Worm (Caenorhabditis elegans) whole organism, early embryonic: ENCODE data around the gene F43G6.7.

Experiments
- B0310.2 ChIP-seq: sonication (generic microtip); optimal IDR thresholded peaks from 2 replicates; lab custom pipeline; 2016; ENCODE audit warnings: mild to moderate bottlenecking, missing genetic modification characterization, missing compliant biosample characterization
- F13C5.2 ChIP-seq: sonication (generic microtip); optimal IDR thresholded peaks from 2 replicates; lab custom pipeline; 2017; ENCODE audit warnings: mild to moderate bottlenecking, missing genetic modification characterization, inconsistent platforms, missing compliant biosample characterization
- aly-1 ChIP-seq: sonication (generic microtip); optimal IDR thresholded peaks from 2 replicates; lab custom pipeline; 2016; ENCODE audit warnings: missing genetic modification characterization, missing compliant biosample characterization
- ama-1 ChIP-seq: fragments of 150-350 bp; optimal IDR thresholded peaks from 2 replicates; lab custom pipeline; 2014
- ceh-13 ChIP-seq: fragments of 200-800 bp; sonication (Bioruptor generic); optimal IDR thresholded peaks from 2 replicates; lab custom pipeline; 2018; ENCODE audit warnings: mild to moderate bottlenecking, missing genetic modification characterization, missing compliant biosample characterization
- ceh-36 ChIP-seq: sonication (generic microtip); optimal IDR thresholded peaks from 2 replicates; lab custom pipeline; 2016; ENCODE audit warnings: missing genetic modification characterization, inconsistent platforms, missing compliant biosample characterization
- ets-7 ChIP-seq: sonication (generic microtip); optimal IDR thresholded peaks from 2 replicates; lab custom pipeline; 2016; ENCODE audit warnings: missing genotype, missing genetic modification characterization, missing compliant biosample characterization
- flt-1 ChIP-seq: fragments of 200-800 bp; sonication (Bioruptor generic); IDR thresholded peaks from 2 replicates; pipeline ENCODE4 v1.3.6; 2022; ENCODE audit warnings: missing genetic modification characterization, missing compliant biosample characterization
- hmbx-1 ChIP-seq: sonication (generic microtip); optimal IDR thresholded peaks from 2 replicates; lab custom pipeline; 2016; ENCODE audit warnings: mild to moderate bottlenecking, missing genetic modification characterization, missing compliant biosample characterization
- hmg-4 ChIP-seq: fragments of 200-800 bp; sonication (Bioruptor generic); optimal IDR thresholded peaks from 2 replicates; lab custom pipeline; 2018; ENCODE audit warnings: mild to moderate bottlenecking, missing genetic modification characterization, missing compliant biosample characterization
- hnd-1 ChIP-seq: sonication (generic microtip); optimal IDR thresholded peaks from 2 replicates; lab custom pipeline; 2016; ENCODE audit warnings: missing genetic modification characterization, missing compliant biosample characterization
- pes-1 ChIP-seq: fragments of 200-800 bp; sonication (Bioruptor generic); IDR thresholded peaks from 2 replicates; pipeline ENCODE4 v1.3.6; 2022; ENCODE audit warnings: missing genetic modification reagents, missing genetic modification characterization, missing compliant biosample characterization
- scrt-1 ChIP-seq: fragments of 200-800 bp; sonication (Bioruptor generic); IDR thresholded peaks from 2 replicates; pipeline ENCODE4 v1.3.6; 2022; ENCODE audit warnings: missing genetic modification characterization, missing compliant biosample characterization
- sea-1 ChIP-seq: fragments of 200-800 bp; sonication (Bioruptor generic); conservative IDR thresholded peaks from 2 replicates; pipeline ENCODE4 v1.3.6; 2022; ENCODE audit warnings: missing genetic modification characterization, missing compliant biosample characterization
- tbx-11 ChIP-seq: fragments of 200-800 bp; sonication (Bioruptor generic); IDR thresholded peaks from 2 replicates; pipeline ENCODE4 v1.3.6; 2022; ENCODE audit warnings: missing genetic modification characterization, missing compliant biosample characterization
- tbx-37 ChIP-seq: fragments of 200-800 bp; sonication (Bioruptor generic); conservative IDR thresholded peaks from 2 replicates; pipeline ENCODE4 v1.3.6; 2022; ENCODE audit warnings: missing genetic modification reagents, missing genetic modification characterization, missing compliant biosample characterization
- tra-4 ChIP-seq: sonication (generic microtip); optimal IDR thresholded peaks from 2 replicates; lab custom pipeline; 2017; ENCODE audit warnings: missing genetic modification characterization, missing compliant biosample characterization

F43G6.7 gene

ce11 chrII:11810436-11810835 lies at the start of gene F43G6.7:
Gene F43G6.7 (plus strand): TSS chrII:11810790.
- TF ChIP-seq ets-7 (tag; lab: Kevin White, UChicago) = no peak
- no peak for TF ChIP-seq hmbx-1 (tag; lab: Kevin White, UChicago)
- no peak for TF ChIP-seq B0310.2 (tag; lab: Kevin White, UChicago)
- TF ChIP-seq scrt-1 (GFP tag; lab: Robert Waterston, UW) = no peak
- no peak for TF ChIP-seq flt-1 (GFP tag; lab: Robert Waterston, UW)
- no peak for TF ChIP-seq hmg-4 (GFP tag; lab: Kevin White, UChicago)
- TF ChIP-seq tbx-37 (GFP tag; lab: Robert Waterston, UW) = no peak
- no peak for TF ChIP-seq sea-1 (GFP tag; lab: Robert Waterston, UW)
- TF ChIP-seq F13C5.2 (tag; lab: Kevin White, UChicago) = no peak
- no peak for TF ChIP-seq ama-1
- TF ChIP-seq ceh-36 (tag; lab: Kevin White, UChicago) = no peak
- TF ChIP-seq tbx-11 (GFP tag; lab: Robert Waterston, UW) = no peak

- TF ChIP-seq sea-1 (GFP tag; lab: Robert Waterston, UW) (0 out of 2 replicates have a peak, but pooled peaks have one; percentile 65), ceh-13 (GFP tag; lab: Kevin White, UChicago) (no peak)
These were observed 48.6 kb upstream of the F43G6.7 start for ce11 chrII:11761806-11762512.

- TF ChIP-seq ceh-36 (tag; lab: Kevin White, UChicago) (no peak), ets-7 (tag; lab: Kevin White, UChicago) (no peak), hnd-1 (tag; lab: Kevin White, UChicago) (no peak), B0310.2 (tag; lab: Kevin White, UChicago) (no peak), ama-1 (no peak), hmg-4 (GFP tag; lab: Kevin White, UChicago) (no peak), scrt-1 (GFP tag; lab: Robert Waterston, UW) (no peak), ceh-13 (GFP tag; lab: Kevin White, UChicago) (no peak), aly-1 (tag; lab: Kevin White, UChicago) (no peak), tbx-11 (GFP tag; lab: Robert Waterston, UW) (no peak), tbx-37 (GFP tag; lab: Robert Waterston, UW) (no peak), flt-1 (GFP tag; lab: Robert Waterston, UW) (no peak), tra-4 (tag; lab: Kevin White, UChicago) (no peak), pes-1 (GFP tag; lab: Robert Waterston, UW) (no peak)
These were observed 45.0 kb upstream of the F43G6.7 start for ce11 chrII:11765506-11766152.

ce11 chrII:11766472-11766871 lies 44.1 kb upstream of the F43G6.7 start, which contains the start of gene F44E5.2:
Gene F44E5.2 (plus strand): TSS chrII:11766772.
- TF ChIP-seq ceh-13 (GFP tag; lab: Kevin White, UChicago) = no peak
- TF ChIP-seq tbx-11 (GFP tag; lab: Robert Waterston, UW) = no peak
- no peak for TF ChIP-seq flt-1 (GFP tag; lab: Robert Waterston, UW)
- no peak for TF ChIP-seq ets-7 (tag; lab: Kevin White, UChicago)
- TF ChIP-seq pes-1 (GFP tag; lab: Robert Waterston, UW) = no peak
- no peak for TF ChIP-seq hmg-4 (GFP tag; lab: Kevin White, UChicago)
- TF ChIP-seq aly-1 (tag; lab: Kevin White, UChicago) = no peak
- TF ChIP-seq ama-1 = no peak
- no peak for TF ChIP-seq B0310.2 (tag; lab: Kevin White, UChicago)
- TF ChIP-seq hmbx-1 (tag; lab: Kevin White, UChicago) = no peak
- TF ChIP-seq ceh-36 (tag; lab: Kevin White, UChicago) = no peak

- no peak for TF ChIP-seq B0310.2 (tag; lab: Kevin White, UChicago)
- TF ChIP-seq F13C5.2 (tag; lab: Kevin White, UChicago) = no peak
- TF ChIP-seq hmbx-1 (tag; lab: Kevin White, UChicago) = no peak
- no peak for TF ChIP-seq pes-1 (GFP tag; lab: Robert Waterston, UW)
- no peak for TF ChIP-seq hmg-4 (GFP tag; lab: Kevin White, UChicago)
- no peak for TF ChIP-seq tbx-37 (GFP tag; lab: Robert Waterston, UW)
- no peak for TF ChIP-seq ama-1
- no peak for TF ChIP-seq hnd-1 (tag; lab: Kevin White, UChicago)
- TF ChIP-seq tbx-11 (GFP tag; lab: Robert Waterston, UW) = no peak
- no peak for TF ChIP-seq ets-7 (tag; lab: Kevin White, UChicago)
- no peak for TF ChIP-seq aly-1 (tag; lab: Kevin White, UChicago)
- TF ChIP-seq sea-1 (GFP tag; lab: Robert Waterston, UW) = no peak
- TF ChIP-seq flt-1 (GFP tag; lab: Robert Waterston, UW) = no peak
- TF ChIP-seq ceh-36 (tag; lab: Kevin White, UChicago) = no peak
- no peak for TF ChIP-seq ceh-13 (GFP tag; lab: Kevin White, UChicago)
These were observed 38.2 kb upstream of the F43G6.7 start, which contains the start of gene F44E5.15 for ce11 chrII:11772364-11772763. Gene F44E5.15 (plus strand): TSS chrII:11772664.

- no peak for TF ChIP-seq aly-1 (tag; lab: Kevin White, UChicago)
- TF ChIP-seq pes-1 (GFP tag; lab: Robert Waterston, UW) = no peak
- TF ChIP-seq hmg-4 (GFP tag; lab: Kevin White, UChicago) = peak; percentile 5
- TF ChIP-seq F13C5.2 (tag; lab: Kevin White, UChicago) = no peak
These were observed 36.4 kb upstream of the F43G6.7 start, which contains the start of gene F44E5.1 for ce11 chrII:11774218-11774617. Gene F44E5.1 (minus strand): TSS chrII:11774559.
